Fruit fly (Drosophila melanogaster): ENCODE results near the gene CG11854.

The CG11854 gene

DNA sequence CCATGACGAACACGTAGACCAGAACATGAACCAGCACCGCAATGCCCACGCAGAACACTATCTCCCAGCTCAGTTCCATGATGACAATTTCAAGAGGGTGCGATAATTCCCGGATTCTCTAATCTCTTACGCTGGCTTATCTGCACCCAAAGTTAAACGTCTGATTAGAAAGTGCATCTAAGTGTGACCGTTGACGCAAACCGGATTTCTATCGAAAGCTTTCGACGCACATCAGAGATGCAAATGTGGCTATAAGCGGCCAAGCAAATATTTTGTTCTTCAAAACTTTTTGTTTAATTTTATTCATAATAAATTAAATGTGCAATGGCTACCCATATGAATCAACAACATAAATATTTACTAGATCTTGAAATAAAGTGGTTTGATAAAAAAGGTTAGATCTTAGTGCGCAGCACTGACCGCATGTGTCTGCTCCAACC is 20.5 kb downstream of the CG11854 start, which contains the start of the genes Kdsr and CG11858 (continued):
- TF ChIP-seq CG17361 (GFP tag; IDR thresholded peaks at IDR 0.05) = no peak; the same call in 2 of the 3 replicates
- peak; percentile 38 for TF ChIP-seq CG10209 (GFP tag; optimal IDR thresholded peaks at IDR 0.05)
- TF ChIP-seq CG4282 (GFP tag; optimal IDR thresholded peaks at IDR 0.05) = no peak
- peak; percentile 73 for TF ChIP-seq CG13775 (GFP tag; optimal IDR thresholded peaks at IDR 0.05)
- TF ChIP-seq CG8765 (GFP tag; IDR thresholded peaks at IDR 0.05) = peak; percentile 53
- peak; percentile 63 for TF ChIP-seq CG6689 (GFP tag; IDR thresholded peaks at IDR 0.05)
- no peak for TF ChIP-seq HmgD (GFP tag; optimal IDR thresholded peaks at IDR 0.05)
- TF ChIP-seq kni (GFP tag; optimal IDR thresholded peaks at IDR 0.05) = peak; percentile 6
- TF ChIP-seq CG14441 (GFP tag; IDR thresholded peaks at IDR 0.05) = peak; percentile 72
- peak; percentile 28 for TF ChIP-seq Antp (GFP tag; optimal IDR thresholded peaks at IDR 0.05)
- TF ChIP-seq HHEX (GFP tag; optimal IDR thresholded peaks at IDR 0.05) = peak; percentile 12
- TF ChIP-seq NFAT (GFP tag; IDR thresholded peaks at IDR 0.05) = peak; percentile 39; the same call in 1 of the 2 replicates
- peak; percentile 68 for TF ChIP-seq sisA (GFP tag; IDR thresholded peaks at IDR 0.05)
- TF ChIP-seq CG18764 (GFP tag; optimal IDR thresholded peaks at IDR 0.05) = peak; percentile 27
- peak; percentile 34 for TF ChIP-seq tin (GFP tag; optimal IDR thresholded peaks at IDR 0.05)
- peak; percentile 53; the same call in 1 of the 3 replicates for TF ChIP-seq CG7357 (GFP tag; IDR thresholded peaks at IDR 0.05)
- no peak for TF ChIP-seq Poxn (GFP tag; IDR thresholded peaks at IDR 0.05)
- TF ChIP-seq CG9215 (GFP tag; IDR thresholded peaks at IDR 0.05) = peak; percentile 59
- no peak for TF ChIP-seq MTF-1 (GFP tag; optimal IDR thresholded peaks at IDR 0.05; ENCODE audit: borderline replicate concordance)
- TF ChIP-seq pan (optimal IDR thresholded peaks at IDR 0.05) = no peak
- peak in 1 of 2 experiments; percentile 64 for TF ChIP-seq pan (GFP tag; optimal IDR thresholded peaks at IDR 0.05 in 1 of 2, IDR thresholded peaks at IDR 0.05 in 1 of 2)
- TF ChIP-seq CG15696 (tag; optimal IDR thresholded peaks at IDR 0.05) = peak; percentile 42
- TF ChIP-seq Awh (GFP tag; IDR thresholded peaks at IDR 0.05) = no peak
- TF ChIP-seq en (GFP tag; optimal IDR thresholded peaks at IDR 0.05) = no peak
- TF ChIP-seq her (GFP tag; optimal IDR thresholded peaks at IDR 0.05) = peak; percentile 30
- peak; percentile 77 for TF ChIP-seq Fer1 (GFP tag; optimal IDR thresholded peaks at IDR 0.05)
- TF ChIP-seq h (optimal IDR thresholded peaks at IDR 0.05) = no peak
- no peak for TF ChIP-seq CG7928 (GFP tag; optimal IDR thresholded peaks at IDR 0.05)
- peak; percentile 11 for TF ChIP-seq Dp (GFP tag; optimal IDR thresholded peaks at IDR 0.05)
- no peak for TF ChIP-seq zen2 (GFP tag; IDR thresholded peaks at IDR 0.05; ENCODE audit: partially characterized antibody)
- TF ChIP-seq p53 (GFP tag; optimal IDR thresholded peaks at IDR 0.05) = no peak
- TF ChIP-seq CG8388 (GFP tag; optimal IDR thresholded peaks at IDR 0.05) = peak; percentile 55
- TF ChIP-seq Ssrp (tag; optimal IDR thresholded peaks at IDR 0.05) = peak; percentile 57
- TF ChIP-seq disco-r (GFP tag; optimal IDR thresholded peaks at IDR 0.05) = peak; percentile 31
- peak; percentile 36; the same call in 1 of the 2 replicates for TF ChIP-seq esg (GFP tag; conservative IDR thresholded peaks at IDR 0.05)
- no peak for TF ChIP-seq Optix (GFP tag; IDR thresholded peaks at IDR 0.05)
- TF ChIP-seq Med (GFP tag) = peak; percentile 95
- no peak for TF ChIP-seq Tbp (GFP tag; optimal IDR thresholded peaks at IDR 0.05)
- TF ChIP-seq dan (GFP tag; IDR thresholded peaks at IDR 0.05) = no peak
- TF ChIP-seq otp (GFP tag; IDR thresholded peaks at IDR 0.05) = 0 out of 3 replicates have a peak, but pooled peaks have one; percentile 43
- TF ChIP-seq croc (GFP tag; conservative IDR thresholded peaks at IDR 0.05) = peak; percentile 39; the same call in 1 of the 3 replicates
- no peak for TF ChIP-seq Mrtf (GFP tag; IDR thresholded peaks at IDR 0.05)
- TF ChIP-seq CG10267 (tag; optimal IDR thresholded peaks at IDR 0.05) = peak; percentile 63
- no peak for TF ChIP-seq tna (GFP tag; IDR thresholded peaks at IDR 0.05; ENCODE audit: partially characterized antibody)
- peak; percentile 29 for TF ChIP-seq CG10654 (GFP tag; optimal IDR thresholded peaks at IDR 0.05)
- TF ChIP-seq dm (GFP tag; optimal IDR thresholded peaks at IDR 0.05) = peak; percentile 74
- no peak for TF ChIP-seq Eip74EF (GFP tag; optimal IDR thresholded peaks at IDR 0.05)
- TF ChIP-seq CG2678 (tag; optimal IDR thresholded peaks at IDR 0.05) = no peak
- peak; percentile 3 for TF ChIP-seq YL-1 (GFP tag; optimal IDR thresholded peaks at IDR 0.05)
- no peak for TF ChIP-seq NC2α (GFP tag; optimal IDR thresholded peaks at IDR 0.05)
- peak; percentile 48 for TF ChIP-seq CG7987 (GFP tag; optimal IDR thresholded peaks at IDR 0.05)
- no peak for TF ChIP-seq toy (GFP tag; IDR thresholded peaks at IDR 0.05)
